Fruit fly (Drosophila melanogaster): ENCODE measurements around the gene lili.
A peak's percentile ranks its signal among the peaks of the same experiment; 100 is the strongest.

dm6 chr3R:24771273-24772231 lies 42.3 kb downstream of the lili start, which contains the start of gene CG42331:
- TF ChIP-seq pad (GFP tag; optimal IDR thresholded peaks at IDR 0.05) (no peak), kay (GFP tag; ENCODE audit: borderline replicate concordance) (no peak), cnc (optimal IDR thresholded peaks at IDR 0.05) (no peak), Mnt (GFP tag; optimal IDR thresholded peaks at IDR 0.05) (no peak), Crg-1 (GFP tag; optimal IDR thresholded peaks at IDR 0.05) (no peak), CG7045 (GFP tag; optimal IDR thresholded peaks at IDR 0.05) (no peak), CG7101 (tag; optimal IDR thresholded peaks at IDR 0.05) (no peak), cic (GFP tag; optimal IDR thresholded peaks at IDR 0.05) (no peak), CG11617 (GFP tag; optimal IDR thresholded peaks at IDR 0.05) (no peak), bab1 (GFP tag; optimal IDR thresholded peaks at IDR 0.05) (no peak), Clk (GFP tag; optimal IDR thresholded peaks at IDR 0.05) (no peak), CG12768 (GFP tag; optimal IDR thresholded peaks at IDR 0.05) (peak; percentile 20)

Data from whole organism, adult.